Fruit fly (Drosophila melanogaster): ENCODE measurements around the gene CG11585.

Gene CG11585

dm6 chrX:14233843-14234337 lies 44.6 kb downstream of the CG11585 start, which contains the start of gene CG42271:
TSS of gene CG42271 (minus strand) at chrX:14234066.
- TF ChIP-seq Rel (GFP tag; optimal IDR thresholded peaks at IDR 0.05) (no peak), Rel (tag; optimal IDR thresholded peaks at IDR 0.05) (peak; percentile 86), dsf (GFP tag; optimal IDR thresholded peaks at IDR 0.05; ENCODE audit: borderline replicate concordance) (no peak), Hr78 (GFP tag; optimal IDR thresholded peaks at IDR 0.05) (no peak), dl (GFP tag; optimal IDR thresholded peaks at IDR 0.05; ENCODE audit: insufficient read depth in 1 of 2, partially characterized antibody in 2 of 2) (no peak), Mio (GFP tag; optimal IDR thresholded peaks at IDR 0.05) (no peak), br (GFP tag; optimal IDR thresholded peaks at IDR 0.05) (no peak), tai (GFP tag; optimal IDR thresholded peaks at IDR 0.05) (no peak), usp (GFP tag; optimal IDR thresholded peaks at IDR 0.05) (no peak), N (GFP tag; optimal IDR thresholded peaks at IDR 0.05) (no peak), CG9705 (GFP tag; optimal IDR thresholded peaks at IDR 0.05) (peak; percentile 21), GATAd (GFP tag; optimal IDR thresholded peaks at IDR 0.05) (peak; percentile 6), psq (GFP tag; optimal IDR thresholded peaks at IDR 0.05) (peak; percentile 22), sage (GFP tag; optimal IDR thresholded peaks at IDR 0.05) (no peak), pan (optimal IDR thresholded peaks at IDR 0.05) (no peak), Myc (optimal IDR thresholded peaks at IDR 0.05) (no peak), foxo (GFP tag; optimal IDR thresholded peaks at IDR 0.05) (peak in 1 of 2 experiments; percentile 44), HLH106 (tag; optimal IDR thresholded peaks at IDR 0.05) (peak; percentile 58), rgr (GFP tag; optimal IDR thresholded peaks at IDR 0.05) (peak; percentile 12), Sp1 (GFP tag; optimal IDR thresholded peaks at IDR 0.05) (peak; percentile 33), dmrt93B (GFP tag; optimal IDR thresholded peaks at IDR 0.05) (no peak), Abd-B (GFP tag; optimal IDR thresholded peaks at IDR 0.05) (no peak), brk (GFP tag; optimal IDR thresholded peaks at IDR 0.05) (no peak), woc (GFP tag; optimal IDR thresholded peaks at IDR 0.05) (no peak), lola (GFP tag; optimal IDR thresholded peaks at IDR 0.05) (no peak), Dif (GFP tag; optimal IDR thresholded peaks at IDR 0.05; ENCODE audit: partially characterized antibody) (no peak), Vsx2 (GFP tag; optimal IDR thresholded peaks at IDR 0.05; ENCODE audit: partially characterized antibody) (no peak), Dfd (GFP tag; optimal IDR thresholded peaks at IDR 0.05) (no peak), Hr83 (GFP tag; optimal IDR thresholded peaks at IDR 0.05; ENCODE audit: poor library complexity, severe bottlenecking) (no peak)

- no peak for TF ChIP-seq dsf (GFP tag; optimal IDR thresholded peaks at IDR 0.05; ENCODE audit: borderline replicate concordance)
- TF ChIP-seq lola (GFP tag; optimal IDR thresholded peaks at IDR 0.05), result no peak
- TF ChIP-seq fru (GFP tag; optimal IDR thresholded peaks at IDR 0.05), result no peak
- no peak for TF ChIP-seq foxo (GFP tag; optimal IDR thresholded peaks at IDR 0.05)
- no peak for TF ChIP-seq Mio (GFP tag; optimal IDR thresholded peaks at IDR 0.05)
- no peak for TF ChIP-seq HLH106 (tag; optimal IDR thresholded peaks at IDR 0.05)
- TF ChIP-seq dmrt93B (GFP tag; optimal IDR thresholded peaks at IDR 0.05), result no peak
- TF ChIP-seq psq (GFP tag; optimal IDR thresholded peaks at IDR 0.05), result no peak
- TF ChIP-seq brk (GFP tag; optimal IDR thresholded peaks at IDR 0.05), result no peak
- no peak for TF ChIP-seq ey (GFP tag; optimal IDR thresholded peaks at IDR 0.05)
- no peak for TF ChIP-seq Rel (GFP tag; optimal IDR thresholded peaks at IDR 0.05)
- no peak for TF ChIP-seq Rel (tag; optimal IDR thresholded peaks at IDR 0.05)
- no peak for TF ChIP-seq rgr (GFP tag; optimal IDR thresholded peaks at IDR 0.05)
- TF ChIP-seq CrebA (GFP tag; optimal IDR thresholded peaks at IDR 0.05; ENCODE audit: borderline replicate concordance), result no peak
- no peak for TF ChIP-seq Vsx2 (GFP tag; optimal IDR thresholded peaks at IDR 0.05; ENCODE audit: partially characterized antibody)
Measured at dm6 chrX:14234468-14234867, 45.2 kb downstream of the CG11585 start.

dm6 chrX:14237873-14238394 lies 48.6 kb downstream of the CG11585 start, which contains the start of the genes Fbxl4 and Dus2:
TSS of gene Fbxl4 (minus strand) at chrX:14237923.
TSS of gene Dus2 (plus strand) at chrX:14237988.
- TF ChIP-seq psq (GFP tag; optimal IDR thresholded peaks at IDR 0.05) (peak; percentile 82), ey (GFP tag; optimal IDR thresholded peaks at IDR 0.05) (peak; percentile 88), Hr83 (GFP tag; optimal IDR thresholded peaks at IDR 0.05; ENCODE audit: poor library complexity, severe bottlenecking) (no peak), usp (GFP tag; optimal IDR thresholded peaks at IDR 0.05) (no peak), Hnf4 (GFP tag; optimal IDR thresholded peaks at IDR 0.05) (no peak), h (GFP tag; optimal IDR thresholded peaks at IDR 0.05) (peak; percentile 89), CG32264 (GFP tag; optimal IDR thresholded peaks at IDR 0.05) (peak; percentile 62), Dif (GFP tag; optimal IDR thresholded peaks at IDR 0.05; ENCODE audit: partially characterized antibody) (peak; percentile 98), HLH106 (tag; optimal IDR thresholded peaks at IDR 0.05) (peak; percentile 89), Myc (optimal IDR thresholded peaks at IDR 0.05) (peak; percentile 46), lola (GFP tag; optimal IDR thresholded peaks at IDR 0.05) (no peak), fru (GFP tag; optimal IDR thresholded peaks at IDR 0.05) (peak; percentile 92), Abd-B (GFP tag; optimal IDR thresholded peaks at IDR 0.05) (no peak), jim (GFP tag; optimal IDR thresholded peaks at IDR 0.05) (no peak), dmrt93B (GFP tag; optimal IDR thresholded peaks at IDR 0.05) (peak; percentile 86), Rel (GFP tag; optimal IDR thresholded peaks at IDR 0.05) (no peak), Rel (tag; optimal IDR thresholded peaks at IDR 0.05) (peak; percentile 56), GATAd (GFP tag; optimal IDR thresholded peaks at IDR 0.05) (peak; percentile 71), CG9705 (GFP tag; optimal IDR thresholded peaks at IDR 0.05) (peak; percentile 88), Sp1 (GFP tag; optimal IDR thresholded peaks at IDR 0.05) (peak; percentile 70), pan (optimal IDR thresholded peaks at IDR 0.05) (no peak), sv (GFP tag; optimal IDR thresholded peaks at IDR 0.05) (peak; percentile 94), Vsx2 (GFP tag; optimal IDR thresholded peaks at IDR 0.05; ENCODE audit: partially characterized antibody) (peak; percentile 99), Hr78 (GFP tag; optimal IDR thresholded peaks at IDR 0.05) (no peak), Dfd (GFP tag; optimal IDR thresholded peaks at IDR 0.05) (no peak), rgr (GFP tag; optimal IDR thresholded peaks at IDR 0.05) (peak; percentile 85), Mio (GFP tag; optimal IDR thresholded peaks at IDR 0.05) (peak; percentile 27), sage (GFP tag; optimal IDR thresholded peaks at IDR 0.05) (no peak), br (GFP tag; optimal IDR thresholded peaks at IDR 0.05) (peak; percentile 85), CrebA (GFP tag; optimal IDR thresholded peaks at IDR 0.05; ENCODE audit: borderline replicate concordance) (no peak), dl (GFP tag; optimal IDR thresholded peaks at IDR 0.05; ENCODE audit: insufficient read depth in 1 of 2, partially characterized antibody in 2 of 2) (peak in 1 of 2 experiments; percentile 68), N (GFP tag; optimal IDR thresholded peaks at IDR 0.05) (no peak), brk (GFP tag; optimal IDR thresholded peaks at IDR 0.05) (no peak), OdsH (GFP tag; optimal IDR thresholded peaks at IDR 0.05) (peak; percentile 77), tai (GFP tag; optimal IDR thresholded peaks at IDR 0.05) (no peak), dsf (GFP tag; optimal IDR thresholded peaks at IDR 0.05; ENCODE audit: borderline replicate concordance) (no peak)

Measured in whole organism, wandering third instar larva.